Fruit fly (Drosophila melanogaster) whole organism, wandering third instar larva: ENCODE data around the gene mge.

Experiments used
- Abd-B ChIP-seq: fragments of >200 bp; optimal IDR thresholded peaks from 2 replicates; lab custom pipeline; 2017; ENCODE audit warnings: missing biosample characterization, missing genetic modification characterization
- CrebA ChIP-seq: fragments of 200-800 bp; sonication (Bioruptor generic); optimal IDR thresholded peaks from 2 replicates; lab custom pipeline; 2016; ENCODE audit warnings: missing biosample characterization, mild to moderate bottlenecking, missing genetic modification characterization, borderline replicate concordance
- Hnf4 ChIP-seq: fragments of 200-800 bp; sonication (Bioruptor generic); optimal IDR thresholded peaks from 2 replicates; lab custom pipeline; 2016; ENCODE audit warnings: missing biosample characterization, mild to moderate bottlenecking, missing genetic modification characterization
- br ChIP-seq: fragments of 200-800 bp; sonication (Bioruptor generic); optimal IDR thresholded peaks from 2 replicates; lab custom pipeline; 2016; ENCODE audit warnings: missing biosample characterization, missing genetic modification characterization
- fru ChIP-seq: fragments of 200-800 bp; sonication (Bioruptor generic); optimal IDR thresholded peaks from 3 replicates; lab custom pipeline; 2016; ENCODE audit warnings: missing biosample characterization, mild to moderate bottlenecking, missing genetic modification characterization
- lola ChIP-seq: fragments of >200 bp; optimal IDR thresholded peaks from 2 replicates; lab custom pipeline; 2017; ENCODE audit warnings: missing biosample characterization, missing genetic modification characterization
- psq ChIP-seq: fragments of 200-800 bp; sonication (Bioruptor generic); optimal IDR thresholded peaks from 3 replicates; lab custom pipeline; 2017; ENCODE audit warnings: missing biosample characterization, mild to moderate bottlenecking, missing genetic modification characterization, moderate library complexity
- woc ChIP-seq: sonication (Bioruptor generic); optimal IDR thresholded peaks from 2 replicates; lab custom pipeline; 2016; ENCODE audit warnings: missing biosample characterization, mild to moderate bottlenecking, missing genetic modification characterization

DNA sequence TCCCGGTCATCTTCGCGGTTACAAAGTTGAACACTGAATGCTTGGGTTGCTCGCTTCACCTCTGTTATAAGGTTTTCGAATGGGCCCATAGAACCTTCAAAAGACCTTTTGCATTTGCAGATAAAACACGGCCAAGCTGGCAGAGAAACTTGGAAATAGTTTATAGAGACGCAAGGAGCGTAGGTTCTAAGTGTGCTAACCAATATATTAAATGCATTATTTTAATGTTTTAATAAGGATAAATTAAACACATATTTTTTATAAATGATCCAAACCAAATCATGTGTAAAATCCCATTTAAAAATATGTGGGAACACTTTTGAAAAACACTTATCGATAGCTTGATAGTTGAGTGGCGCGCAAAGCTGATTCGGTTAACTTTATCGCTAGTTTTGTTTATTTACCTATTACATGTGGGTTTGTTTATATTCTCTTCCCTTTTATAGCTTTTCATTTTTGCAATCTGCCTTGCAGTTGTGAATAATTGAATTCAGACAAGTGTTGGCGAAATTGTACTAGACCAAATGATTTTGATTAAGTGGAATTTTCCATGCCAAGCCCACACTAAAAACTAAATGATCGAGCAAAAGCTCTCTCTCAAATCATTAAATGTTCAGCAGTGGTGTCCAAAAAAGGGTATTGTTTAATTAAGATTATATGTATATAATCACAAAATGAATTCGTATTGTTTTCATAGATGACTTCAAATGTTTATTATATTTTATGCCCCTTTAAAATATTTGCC lies 30.5 kb upstream of the mge start, which contains the start of gene CG12766:
- TF ChIP-seq woc (no peak), psq (GFP tag; lab: Kevin White, UChicago) (no peak), Hnf4 (GFP tag; lab: Kevin White, UChicago) (no peak), Abd-B (GFP tag; lab: Kevin White, UChicago) (no peak), fru (GFP tag; lab: Kevin White, UChicago) (no peak), CrebA (GFP tag; lab: Kevin White, UChicago) (no peak), br (GFP tag; lab: Kevin White, UChicago) (no peak), lola (GFP tag; lab: Kevin White, UChicago) (no peak)
